Worm (Caenorhabditis elegans) whole organism, L2 larva: ENCODE measurements around the gene F21C10.18.

Experiments used
- C34F6.9 ChIP-seq: fragments of 150-350 bp; optimal IDR thresholded peaks from 2 replicates; lab custom pipeline; 2014; ENCODE audit warnings: missing biosample characterization, missing genetic modification characterization
- F13H6.1 ChIP-seq: sonication (generic microtip); optimal IDR thresholded peaks from 2 replicates; lab custom pipeline; 2016; ENCODE audit warnings: missing genetic modification characterization, missing compliant biosample characterization
- R02D3.7 ChIP-seq: fragments of 150-350 bp; optimal IDR thresholded peaks from 2 replicates; lab custom pipeline; 2014; ENCODE audit warnings: missing biosample characterization, missing genetic modification characterization
- Y55F3AM.14 ChIP-seq: fragments of 200-800 bp; sonication (Bioruptor generic); optimal IDR thresholded peaks from 2 replicates; lab custom pipeline; 2018; ENCODE audit warnings: mild to moderate bottlenecking, missing genetic modification characterization, missing compliant biosample characterization
- ZK546.5 ChIP-seq: sonication (generic microtip); optimal IDR thresholded peaks from 2 replicates; lab custom pipeline; 2017; ENCODE audit warnings: missing biosample characterization, missing genetic modification characterization
- alr-1 ChIP-seq: fragments of 150-350 bp; optimal IDR thresholded peaks from 2 replicates; lab custom pipeline; 2014; ENCODE audit warnings: missing biosample characterization, missing genetic modification characterization
- ama-1 ChIP-seq: fragments of 150-350 bp; optimal IDR thresholded peaks from 2 replicates; lab custom pipeline; 2018; ENCODE audit warnings: inconsistent platforms
- blmp-1 ChIP-seq: sonication (generic microtip); optimal IDR thresholded peaks from 2 replicates; lab custom pipeline; 2017; ENCODE audit warnings: missing genetic modification characterization, mild to moderate bottlenecking, missing compliant biosample characterization, antibody characterized with exemption, moderate library complexity; ENCODE audit not compliant: insufficient read depth
- ceh-16 ChIP-seq: fragments of 150-350 bp; optimal IDR thresholded peaks from 2 replicates; lab custom pipeline; 2014; ENCODE audit warnings: missing biosample characterization, missing genetic modification characterization
- ceh-82 ChIP-seq: fragments of 150-350 bp; optimal IDR thresholded peaks from 2 replicates; lab custom pipeline; 2014; ENCODE audit warnings: missing biosample characterization, missing genetic modification characterization
- crh-2 ChIP-seq: sonication (generic microtip); optimal IDR thresholded peaks from 2 replicates; lab custom pipeline; 2017; ENCODE audit warnings: missing biosample characterization, missing genetic modification characterization
- dmd-4 ChIP-seq: sonication (generic microtip); optimal IDR thresholded peaks from 2 replicates; lab custom pipeline; 2017; ENCODE audit warnings: missing biosample characterization, missing genetic modification characterization
- egl-27 ChIP-seq: sonication (generic microtip); optimal IDR thresholded peaks from 3 replicates; lab custom pipeline; 2017; ENCODE audit warnings: missing biosample characterization, missing genetic modification reagents, missing genetic modification characterization
- elt-1 ChIP-seq: fragments of 150-350 bp; optimal IDR thresholded peaks from 2 replicates; lab custom pipeline; 2014; ENCODE audit warnings: missing biosample characterization, missing genetic modification characterization
- fos-1 ChIP-seq: fragments of 150-350 bp; optimal IDR thresholded peaks from 2 replicates; lab custom pipeline; 2014; ENCODE audit warnings: missing biosample characterization, missing genetic modification characterization
- gmeb-1 ChIP-seq: fragments of 150-350 bp; optimal IDR thresholded peaks from 2 replicates; lab custom pipeline; 2014; ENCODE audit warnings: missing biosample characterization, missing genetic modification characterization
- lin-11 ChIP-seq: fragments of 150-350 bp; sonication (generic microtip); optimal IDR thresholded peaks from 2 replicates; lab custom pipeline; 2014; ENCODE audit warnings: missing biosample characterization, missing genetic modification characterization, inconsistent platforms, mixed read lengths
- lin-13 ChIP-seq: fragments of 150-350 bp; optimal IDR thresholded peaks from 2 replicates; lab custom pipeline; 2014; ENCODE audit warnings: missing biosample characterization, missing genetic modification reagents, missing genetic modification characterization
- lin-39 ChIP-seq: fragments of 150-350 bp; optimal IDR thresholded peaks from 2 replicates; lab custom pipeline; 2014; ENCODE audit warnings: missing biosample characterization, missing genetic modification reagents, missing genetic modification characterization
- lsy-2 ChIP-seq, 2 experiments: fragments of 150-350 bp in 1 of 2; sonication (generic microtip) in 1 of 2; optimal IDR thresholded peaks; 2 replicates each; lab custom pipeline; 2014 to 2017; ENCODE audit warnings: missing biosample characterization in 2 of 2, missing genetic modification characterization in 2 of 2
- mab-5 ChIP-seq: fragments of 150-350 bp; optimal IDR thresholded peaks from 2 replicates; lab custom pipeline; 2014; ENCODE audit warnings: missing biosample characterization, missing genetic modification characterization
- mbf-1 ChIP-seq: sonication (generic microtip); optimal IDR thresholded peaks from 2 replicates; lab custom pipeline; 2017; ENCODE audit warnings: missing biosample characterization, missing genetic modification characterization
- mdl-1 ChIP-seq, 2 experiments: fragments of 150-350 bp in 1 of 2; sonication (generic microtip) in 1 of 2; optimal IDR thresholded peaks; 2 replicates each; lab custom pipeline; 2017; ENCODE audit warnings: missing biosample characterization in 2 of 2, missing genetic modification characterization in 2 of 2
- nhr-10 ChIP-seq: sonication (generic microtip); optimal IDR thresholded peaks from 2 replicates; lab custom pipeline; 2017; ENCODE audit warnings: missing biosample characterization, missing genetic modification characterization
- nhr-12 ChIP-seq: fragments of 150-350 bp; optimal IDR thresholded peaks from 2 replicates; lab custom pipeline; 2014; ENCODE audit warnings: missing biosample characterization, missing genetic modification characterization
- nhr-129 ChIP-seq: fragments of 150-350 bp; optimal IDR thresholded peaks from 2 replicates; lab custom pipeline; 2014; ENCODE audit warnings: missing biosample characterization, missing genetic modification characterization
- nhr-21 ChIP-seq: fragments of 150-350 bp; optimal IDR thresholded peaks from 2 replicates; lab custom pipeline; 2014; ENCODE audit warnings: missing biosample characterization, missing genetic modification characterization
- nhr-23 ChIP-seq: fragments of 150-350 bp; optimal IDR thresholded peaks from 2 replicates; lab custom pipeline; 2014; ENCODE audit warnings: missing biosample characterization, missing genetic modification reagents, missing genetic modification characterization
- nhr-237 ChIP-seq: fragments of 150-350 bp; optimal IDR thresholded peaks from 2 replicates; lab custom pipeline; 2014; ENCODE audit warnings: missing biosample characterization, missing genetic modification characterization
- nhr-25 ChIP-seq: fragments of 150-350 bp; sonication (generic microtip); optimal IDR thresholded peaks from 3 replicates; lab custom pipeline; 2014; ENCODE audit warnings: missing biosample characterization, missing genetic modification characterization
- nhr-6 ChIP-seq: fragments of 150-350 bp; optimal IDR thresholded peaks from 2 replicates; lab custom pipeline; 2014; ENCODE audit warnings: missing biosample characterization, missing genetic modification characterization
- nhr-77 ChIP-seq: fragments of 150-350 bp; optimal IDR thresholded peaks from 2 replicates; lab custom pipeline; 2014; ENCODE audit warnings: missing biosample characterization, missing genetic modification characterization
- peb-1 ChIP-seq: fragments of 150-350 bp; optimal IDR thresholded peaks from 2 replicates; lab custom pipeline; 2014; ENCODE audit warnings: missing biosample characterization, missing genetic modification characterization
- sem-4 ChIP-seq: fragments of 150-350 bp; optimal IDR thresholded peaks from 2 replicates; lab custom pipeline; 2014; ENCODE audit warnings: missing biosample characterization, missing genetic modification reagents, missing genetic modification characterization
- skn-1 ChIP-seq: sonication (generic microtip); optimal IDR thresholded peaks from 2 replicates; lab custom pipeline; 2017; ENCODE audit warnings: missing biosample characterization, missing genetic modification characterization
- sma-3 ChIP-seq: sonication (generic microtip); optimal IDR thresholded peaks from 2 replicates; lab custom pipeline; 2016; ENCODE audit warnings: missing genetic modification reagents, missing genetic modification characterization, missing compliant biosample characterization
- sma-9 ChIP-seq, 2 experiments: fragments of 150-350 bp in 1 of 2; sonication (generic microtip) in 1 of 2; optimal IDR thresholded peaks; 2 replicates each; lab custom pipeline; 2014 to 2016; ENCODE audit warnings: missing genetic modification characterization in 2 of 2, mild to moderate bottlenecking in 1 of 2, missing biosample characterization in 1 of 2, missing compliant biosample characterization in 1 of 2, missing genetic modification reagents in 1 of 2, moderate library complexity in 1 of 2
- snpc-4 ChIP-seq: fragments of 150-350 bp; optimal IDR thresholded peaks from 2 replicates; lab custom pipeline; 2014; ENCODE audit warnings: missing biosample characterization, missing genetic modification characterization
- unc-55 ChIP-seq: fragments of 150-350 bp; sonication (generic microtip); optimal IDR thresholded peaks from 3 replicates; lab custom pipeline; 2014; ENCODE audit warnings: missing biosample characterization, missing genetic modification reagents, missing genetic modification characterization
- unc-62 ChIP-seq: fragments of 150-350 bp; optimal IDR thresholded peaks from 2 replicates; lab custom pipeline; 2014; ENCODE audit warnings: missing biosample characterization, missing genetic modification reagents, missing genetic modification characterization
- zag-1 ChIP-seq: fragments of 150-350 bp; optimal IDR thresholded peaks from 2 replicates; lab custom pipeline; 2014; ENCODE audit warnings: missing biosample characterization, missing genetic modification characterization
- ztf-1 ChIP-seq: fragments of 200-800 bp; sonication (Bioruptor generic); conservative IDR thresholded peaks from 2 replicates; pipeline ENCODE4 v1.3.6; 2022; ENCODE audit warnings: missing genetic modification characterization, missing compliant biosample characterization
- ztf-11 ChIP-seq: sonication (generic microtip); optimal IDR thresholded peaks from 2 replicates; lab custom pipeline; 2017; ENCODE audit warnings: missing biosample characterization, missing genetic modification characterization
- ztf-4 ChIP-seq: fragments of 150-350 bp; optimal IDR thresholded peaks from 2 replicates; lab custom pipeline; 2014; ENCODE audit warnings: missing biosample characterization, missing genetic modification characterization

F21C10.18 gene

DNA sequence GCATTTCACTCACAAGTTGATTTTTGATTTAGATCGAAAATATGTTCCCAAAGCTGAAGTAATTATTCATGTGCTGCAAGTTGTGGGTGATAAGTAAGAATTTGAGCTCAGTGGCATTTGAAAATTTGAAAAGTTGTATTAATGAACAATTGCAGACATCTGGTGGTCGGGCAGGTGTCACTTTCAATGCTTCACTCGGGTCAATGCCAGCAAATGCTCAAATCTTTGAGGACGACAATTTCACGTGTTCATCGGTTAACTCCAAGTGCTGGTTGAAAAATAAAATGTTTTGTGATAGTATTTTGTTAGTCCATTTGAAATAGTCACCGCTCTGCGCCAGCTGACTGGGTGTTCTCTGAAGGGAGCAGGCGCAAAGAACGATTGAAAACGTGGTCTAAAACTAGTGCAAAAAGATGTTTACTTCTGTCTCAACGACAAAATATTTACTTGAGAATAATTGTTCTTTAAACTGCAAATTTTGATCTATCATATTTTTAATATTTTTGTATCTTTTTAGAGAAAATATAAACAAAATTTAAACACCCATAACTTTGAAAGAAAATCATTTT, 14.2 kb upstream of the F21C10.18 start:
- TF ChIP-seq snpc-4 (tag; lab: Kevin White, UChicago) (peak; percentile 35), F13H6.1 (tag; lab: Kevin White, UChicago) (peak; percentile 75), unc-55 (GFP tag; lab: Kevin White, UChicago) (peak; percentile 0), C34F6.9 (tag; lab: Kevin White, UChicago) (peak; percentile 68), lin-13 (GFP tag; lab: Kevin White, UChicago) (no peak), lsy-2 (tag; optimal IDR thresholded peaks at IDR 0.05; lab: Kevin White, UChicago) (peak in 1 of 2 experiments; percentile 72), nhr-25 (tag; lab: Kevin White, UChicago) (peak; percentile 5), sma-9 (GFP tag; optimal IDR thresholded peaks at IDR 0.05; lab: Kevin White, UChicago) (peak; percentile 96), sma-9 (tag; optimal IDR thresholded peaks at IDR 0.05; lab: Kevin White, UChicago) (no peak), mab-5 (tag; lab: Kevin White, UChicago) (no peak), ama-1 (peak; percentile 46), alr-1 (no peak), lin-11 (tag; lab: Kevin White, UChicago) (peak; percentile 7), mdl-1 (tag; optimal IDR thresholded peaks at IDR 0.05; lab: Kevin White, UChicago) (peak in 1 of 2 experiments; percentile 39), nhr-12 (tag; lab: Kevin White, UChicago) (no peak), sma-3 (peak; percentile 58), nhr-21 (peak; percentile 21), nhr-129 (peak; percentile 93), elt-1 (tag; lab: Kevin White, UChicago) (no peak), mbf-1 (tag; lab: Kevin White, UChicago) (no peak), ztf-4 (tag; lab: Kevin White, UChicago) (peak; percentile 35), crh-2 (peak; percentile 81), ZK546.5 (tag; lab: Kevin White, UChicago) (no peak), gmeb-1 (tag; lab: Kevin White, UChicago) (peak; percentile 51), Y55F3AM.14 (GFP tag; lab: Kevin White, UChicago) (peak; percentile 48), lin-39 (no peak), dmd-4 (tag; lab: Kevin White, UChicago) (no peak)

- TF ChIP-seq nhr-129 (no peak), unc-62 (GFP tag; lab: Kevin White, UChicago) (no peak), lsy-2 (tag; optimal IDR thresholded peaks at IDR 0.05; lab: Kevin White, UChicago) (peak in 1 of 2 experiments; percentile 5), crh-2 (peak; percentile 13), sma-3 (no peak), dmd-4 (tag; lab: Kevin White, UChicago) (no peak), sem-4 (tag; lab: Kevin White, UChicago) (no peak), sma-9 (GFP tag; optimal IDR thresholded peaks at IDR 0.05; lab: Kevin White, UChicago) (peak; percentile 43), sma-9 (tag; optimal IDR thresholded peaks at IDR 0.05; lab: Kevin White, UChicago) (no peak), C34F6.9 (tag; lab: Kevin White, UChicago) (peak; percentile 20), ztf-11 (tag; lab: Kevin White, UChicago) (no peak), snpc-4 (tag; lab: Kevin White, UChicago) (no peak)
- TF ChIP-seq, all 48 proteins: peak for 4
Measured at ce11 chrV:9094976-9095375, 13.3 kb upstream of the F21C10.18 start.

DNA sequence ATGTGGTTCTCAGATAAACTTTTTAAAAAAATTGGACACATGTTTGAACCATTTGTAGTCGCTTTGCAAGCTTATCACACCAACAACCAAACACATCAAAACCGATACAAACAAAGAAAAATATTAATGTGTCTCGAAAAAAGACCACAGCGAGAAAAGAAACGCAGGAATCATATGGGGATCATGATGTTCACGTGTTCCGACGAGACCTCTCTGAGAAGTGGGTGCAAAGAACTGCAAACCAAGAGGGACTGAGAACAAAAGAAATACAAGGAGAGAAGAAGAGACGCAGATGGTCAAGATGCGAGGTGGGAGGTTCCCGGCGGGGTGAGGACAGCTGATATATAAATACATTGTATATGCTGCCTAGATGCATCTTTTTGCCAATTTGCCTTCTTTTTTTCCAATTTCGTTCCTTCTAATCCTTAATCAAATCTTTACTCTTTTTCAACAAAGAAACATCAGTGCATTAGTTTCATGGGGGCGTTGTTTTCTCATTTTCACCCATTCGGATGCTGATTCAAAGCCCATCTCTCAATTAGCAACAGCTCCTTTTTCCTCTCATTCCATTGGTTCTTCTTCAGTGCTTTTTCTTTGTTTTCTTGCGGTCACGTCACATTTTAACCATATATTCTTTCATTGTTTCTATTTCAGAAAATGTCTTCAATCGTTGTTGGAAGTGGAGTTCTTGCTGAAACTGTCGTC, 12.6 kb upstream of the F21C10.18 start, which contains the start of gene F21C10.10:
Gene F21C10.10, plus strand, starts transcription at position 655 of the 705 bp plus-strand sequence.
- TF ChIP-seq nhr-237 (tag; lab: Kevin White, UChicago) (no peak), mdl-1 (tag; optimal IDR thresholded peaks at IDR 0.05; lab: Kevin White, UChicago) (peak; percentile 63 to 89), nhr-10 (tag; lab: Kevin White, UChicago) (no peak), nhr-77 (tag; lab: Kevin White, UChicago) (no peak), alr-1 (no peak), R02D3.7 (tag; lab: Kevin White, UChicago) (no peak), crh-2 (peak; percentile 88), nhr-23 (tag; lab: Kevin White, UChicago) (no peak), gmeb-1 (tag; lab: Kevin White, UChicago) (peak; percentile 73), peb-1 (no peak), unc-55 (GFP tag; lab: Kevin White, UChicago) (peak; percentile 29), sem-4 (tag; lab: Kevin White, UChicago) (peak; percentile 77), lin-13 (GFP tag; lab: Kevin White, UChicago) (peak; percentile 73), nhr-129 (peak; percentile 88), Y55F3AM.14 (GFP tag; lab: Kevin White, UChicago) (peak; percentile 88), ceh-82 (tag; lab: Kevin White, UChicago) (no peak), fos-1 (tag; lab: Kevin White, UChicago) (peak; percentile 70), ztf-11 (tag; lab: Kevin White, UChicago) (no peak), F13H6.1 (tag; lab: Kevin White, UChicago) (peak; percentile 96), elt-1 (tag; lab: Kevin White, UChicago) (no peak), zag-1 (tag; lab: Kevin White, UChicago) (no peak), lin-11 (tag; lab: Kevin White, UChicago) (no peak), nhr-6 (peak; percentile 85), unc-62 (GFP tag; lab: Kevin White, UChicago) (no peak), nhr-12 (tag; lab: Kevin White, UChicago) (no peak), lsy-2 (tag; optimal IDR thresholded peaks at IDR 0.05; lab: Kevin White, UChicago) (peak in 1 of 2 experiments; percentile 85), egl-27 (tag; lab: Kevin White, UChicago) (peak; percentile 85), mab-5 (tag; lab: Kevin White, UChicago) (peak; percentile 17), ceh-16 (tag; lab: Kevin White, UChicago) (no peak), ZK546.5 (tag; lab: Kevin White, UChicago) (no peak), blmp-1 (tag; lab: Kevin White, UChicago) (peak; percentile 72), ztf-1 (GFP tag; lab: Robert Waterston, UW) (no peak), skn-1 (tag; lab: Kevin White, UChicago) (no peak)
